Worm (Caenorhabditis elegans): ENCODE results near the gene Y45F10A.7.
A peak's percentile ranks its signal among the peaks of the same experiment; 100 is the strongest.

The Y45F10A.7 gene

DNA sequence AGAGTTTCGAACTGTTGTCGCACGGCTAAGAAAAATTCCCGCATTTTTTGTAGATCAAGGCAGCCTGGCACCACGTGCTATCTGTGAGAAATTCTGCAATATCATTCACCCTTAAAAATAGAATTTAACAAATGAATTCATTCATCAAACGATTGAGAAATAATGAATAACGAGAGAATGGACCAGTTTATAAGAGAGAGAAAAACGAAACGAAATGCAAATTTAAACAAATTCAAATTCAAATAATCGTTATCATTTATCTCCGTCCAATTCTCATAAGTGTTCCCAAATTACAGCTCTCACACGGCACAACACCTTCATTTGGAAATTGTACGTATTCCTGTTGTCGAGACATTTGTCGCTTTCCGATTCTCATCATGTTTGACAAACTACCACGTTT lies 12.8 kb downstream of the Y45F10A.7 start, which contains the start of gene seld-1:
Gene seld-1, plus strand, starts transcription at position 301 of the 400 bp plus-strand sequence.
- TF ChIP-seq lin-11 (tag; optimal IDR thresholded peaks at IDR 0.05) = no peak
- TF ChIP-seq unc-55 (GFP tag; optimal IDR thresholded peaks at IDR 0.05) = no peak
- no peak for TF ChIP-seq ztf-4 (tag; optimal IDR thresholded peaks at IDR 0.05)
- TF ChIP-seq peb-1 (tag; optimal IDR thresholded peaks at IDR 0.05) = no peak
- no peak for TF ChIP-seq elt-3 (tag; optimal IDR thresholded peaks at IDR 0.05)
- no peak for TF ChIP-seq alr-1 (tag; optimal IDR thresholded peaks at IDR 0.05)
- TF ChIP-seq ceh-82 (tag; optimal IDR thresholded peaks at IDR 0.05) = no peak
- TF ChIP-seq nhr-129 (tag; optimal IDR thresholded peaks at IDR 0.05) = no peak
- TF ChIP-seq sem-4 (tag; optimal IDR thresholded peaks at IDR 0.05) = no peak
- no peak for TF ChIP-seq unc-39 (tag; optimal IDR thresholded peaks at IDR 0.05)
- no peak for TF ChIP-seq nhr-6 (tag; optimal IDR thresholded peaks at IDR 0.05)
- TF ChIP-seq nhr-21 (tag; optimal IDR thresholded peaks at IDR 0.05) = no peak
- no peak for TF ChIP-seq nhr-23 (tag; optimal IDR thresholded peaks at IDR 0.05)
- no peak for TF ChIP-seq nhr-237 (tag; optimal IDR thresholded peaks at IDR 0.05)
- TF ChIP-seq lin-13 (GFP tag; optimal IDR thresholded peaks at IDR 0.05) = no peak
- TF ChIP-seq C34F6.9 (tag; optimal IDR thresholded peaks at IDR 0.05) = no peak

DNA sequence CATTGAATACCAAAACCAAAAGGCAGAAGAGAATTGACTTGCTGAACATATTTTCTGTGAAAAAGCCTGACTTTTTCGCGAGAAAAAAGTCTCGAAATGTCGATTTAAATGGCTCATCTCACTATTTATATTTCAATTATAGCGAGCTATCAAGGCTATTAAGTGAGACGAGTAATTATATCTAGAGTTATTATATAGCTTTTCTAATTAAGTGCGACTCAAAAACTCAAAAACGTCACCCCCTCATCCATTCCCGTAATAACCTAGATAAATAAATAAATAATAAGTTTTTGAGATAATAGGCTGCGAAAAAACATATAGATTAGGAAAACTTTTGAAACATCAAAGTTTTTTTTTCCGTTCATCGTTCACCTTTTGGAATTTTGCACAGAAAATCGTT lies 13.3 kb downstream of the Y45F10A.7 start, which contains the start of gene nlp-17:
Gene nlp-17, minus strand, starts transcription at position 101 of the 400 bp plus-strand sequence.
- TF ChIP-seq unc-62 (GFP tag; optimal IDR thresholded peaks at IDR 0.05) (no peak), nhr-21 (tag; optimal IDR thresholded peaks at IDR 0.05) (no peak), mab-5 (tag; optimal IDR thresholded peaks at IDR 0.05) (no peak), unc-55 (GFP tag; optimal IDR thresholded peaks at IDR 0.05) (no peak), lin-13 (GFP tag; optimal IDR thresholded peaks at IDR 0.05) (no peak), nhr-10 (tag; optimal IDR thresholded peaks at IDR 0.05) (no peak)

DNA sequence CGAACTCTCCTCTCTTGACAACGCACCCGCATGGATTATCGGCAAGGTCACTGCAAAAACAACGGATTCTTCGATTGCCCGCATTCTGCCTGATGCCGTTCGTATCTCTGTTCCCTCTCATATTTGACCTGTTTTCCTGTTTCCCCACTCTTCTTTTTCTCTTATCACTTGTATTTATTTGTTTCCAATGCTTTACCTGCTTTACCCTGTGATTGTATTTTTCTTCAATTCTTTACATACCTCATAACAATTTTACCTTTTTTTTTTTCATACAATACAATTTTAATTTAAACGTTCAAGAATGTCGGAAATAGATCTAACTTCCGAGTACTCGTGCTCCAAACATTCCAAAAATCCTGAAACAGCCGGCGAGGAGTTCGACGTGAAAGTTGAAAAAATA lies 16.6 kb downstream of the Y45F10A.7 start, which contains the start of gene afmd-2:
Gene afmd-2, plus strand, starts transcription at position 301 of the 400 bp plus-strand sequence.
- no peak for TF ChIP-seq blmp-1 (tag; optimal IDR thresholded peaks at IDR 0.05; ENCODE audit: insufficient read depth)
- peak; percentile 29 for TF ChIP-seq fos-1 (tag; optimal IDR thresholded peaks at IDR 0.05)

DNA sequence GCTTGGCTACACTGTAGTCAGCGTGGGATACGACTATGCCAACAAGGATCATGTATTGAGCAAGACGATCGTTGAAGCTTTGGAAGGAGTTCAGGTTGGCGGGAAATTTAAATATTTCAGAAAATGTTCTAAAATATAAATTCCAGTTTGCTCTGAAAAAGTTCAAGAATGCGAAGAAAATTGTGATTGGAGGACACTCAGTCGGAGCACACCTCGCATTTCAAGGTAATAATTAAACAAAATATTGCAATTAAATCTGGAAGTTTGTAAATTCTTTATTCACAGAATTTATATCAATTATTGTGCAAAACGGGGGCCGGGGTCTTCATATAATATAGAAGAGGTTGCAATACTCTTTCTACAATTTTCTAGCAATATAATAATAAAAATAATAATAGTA lies 17.7 kb downstream of the Y45F10A.7 start:
- TF ChIP-seq elt-3 (tag; optimal IDR thresholded peaks at IDR 0.05) (no peak), aly-2 (tag; optimal IDR thresholded peaks at IDR 0.05) (no peak), egl-27 (tag; optimal IDR thresholded peaks at IDR 0.05) (no peak)

DNA sequence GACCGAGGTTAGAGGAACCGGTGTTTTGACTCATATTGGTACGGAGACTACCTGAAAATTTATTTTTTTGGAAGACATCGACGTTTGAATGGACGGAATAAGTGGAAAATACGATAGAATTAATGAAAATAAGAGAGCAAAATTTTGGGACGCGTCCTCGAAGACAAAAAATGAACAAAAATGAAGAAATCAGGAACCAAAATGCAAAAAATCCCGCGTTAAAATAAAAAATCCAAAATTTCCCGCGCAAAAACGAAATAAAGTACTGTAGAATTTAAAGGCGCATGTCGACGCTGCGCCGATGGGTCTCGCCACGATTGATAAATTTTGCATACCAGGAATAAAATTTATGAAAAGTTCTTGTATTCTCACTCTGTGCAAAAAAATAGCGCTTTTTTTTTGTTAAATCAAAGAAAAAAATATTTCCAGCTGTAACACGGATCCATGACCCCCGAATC lies 19.8 kb downstream of the Y45F10A.7 start, which contains the start of gene puf-3:
Gene puf-3, minus strand, starts transcription at position 51 of the 458 bp plus-strand sequence.
- TF ChIP-seq mdl-1 (tag; optimal IDR thresholded peaks at IDR 0.05) (no peak), elt-1 (tag; optimal IDR thresholded peaks at IDR 0.05) (no peak), nhr-12 (tag; optimal IDR thresholded peaks at IDR 0.05) (no peak), unc-62 (GFP tag; optimal IDR thresholded peaks at IDR 0.05) (no peak), aly-2 (tag; optimal IDR thresholded peaks at IDR 0.05) (no peak), zag-1 (tag; optimal IDR thresholded peaks at IDR 0.05) (no peak), Y55F3AM.14 (GFP tag; optimal IDR thresholded peaks at IDR 0.05) (no peak), nhr-237 (tag; optimal IDR thresholded peaks at IDR 0.05) (no peak), nhr-6 (tag; optimal IDR thresholded peaks at IDR 0.05) (no peak), nhr-10 (tag; optimal IDR thresholded peaks at IDR 0.05) (no peak), crh-2 (tag; optimal IDR thresholded peaks at IDR 0.05) (no peak), nhr-25 (tag; optimal IDR thresholded peaks at IDR 0.05) (no peak), sma-3 (GFP tag; optimal IDR thresholded peaks at IDR 0.05) (no peak), blmp-1 (tag; optimal IDR thresholded peaks at IDR 0.05; ENCODE audit: insufficient read depth) (no peak), lsy-2 (tag; optimal IDR thresholded peaks at IDR 0.05) (no peak), egl-27 (tag; optimal IDR thresholded peaks at IDR 0.05) (no peak)

DNA sequence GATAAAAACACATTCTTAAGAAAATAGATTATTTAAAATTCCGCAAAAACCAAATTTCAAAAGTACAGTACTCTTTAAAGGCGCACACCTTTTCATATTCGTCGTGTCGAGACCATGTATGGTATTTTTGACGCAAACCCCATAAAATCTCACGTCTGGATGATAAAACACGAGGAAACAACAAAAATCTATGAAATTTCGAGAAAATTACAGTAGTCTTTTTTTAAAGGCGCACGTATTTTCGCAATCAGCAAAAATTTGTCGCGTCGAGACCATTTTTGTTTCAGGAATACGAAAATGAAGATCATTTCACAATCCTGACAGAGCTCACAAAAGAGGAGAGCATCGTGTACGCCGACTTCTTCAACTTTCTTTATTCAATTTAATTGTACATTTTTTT lies 20.6 kb downstream of the Y45F10A.7 start:
- TF ChIP-seq nhr-237 (tag; optimal IDR thresholded peaks at IDR 0.05) = no peak
- peak; percentile 14 for TF ChIP-seq nhr-129 (tag; optimal IDR thresholded peaks at IDR 0.05)
